Fruit fly (Drosophila melanogaster) whole organism, embryonic: Measurements from ENCODE around the gene CG4615.

Source experiments
- CG10321 ChIP-seq: fragments of 200-800 bp; sonication (Bioruptor generic); IDR thresholded peaks from 2 replicates; pipeline ENCODE4 v1.3.6; 2022; ENCODE audit warnings: missing biosample characterization, missing genetic modification characterization
- CG11504 ChIP-seq: fragments of 200-800 bp; sonication (Bioruptor generic); optimal IDR thresholded peaks from 3 replicates; lab custom pipeline; 2019; ENCODE audit warnings: missing biosample characterization, mild to moderate bottlenecking, missing genetic modification characterization, moderate library complexity
- CG12299 ChIP-seq: fragments of 200-800 bp; sonication (Bioruptor generic); optimal IDR thresholded peaks from 2 replicates; lab custom pipeline; 2018; ENCODE audit warnings: missing biosample characterization, mild to moderate bottlenecking, missing genetic modification characterization
- CG12769 ChIP-seq: fragments of 200-800 bp; sonication (Bioruptor generic); optimal IDR thresholded peaks from 2 replicates; lab custom pipeline; 2019; ENCODE audit warnings: missing biosample characterization, mild to moderate bottlenecking, missing genetic modification characterization, moderate library complexity
- CG14441 ChIP-seq: fragments of 200-800 bp; sonication (Bioruptor generic); IDR thresholded peaks from 2 replicates; pipeline ENCODE4 v1.3.6; 2022; ENCODE audit warnings: missing biosample characterization, missing genetic modification characterization
- CG14965 ChIP-seq: fragments of 200-800 bp; sonication (Bioruptor generic); optimal IDR thresholded peaks from 2 replicates; lab custom pipeline; 2016; ENCODE audit warnings: missing biosample characterization, missing genetic modification characterization, borderline replicate concordance
- CG15479 ChIP-seq: fragments of 200-800 bp; sonication (Bioruptor generic); optimal IDR thresholded peaks from 3 replicates; lab custom pipeline; 2019; ENCODE audit warnings: missing biosample characterization, mild to moderate bottlenecking, missing genetic modification characterization, moderate library complexity
- CG16863 ChIP-seq: fragments of 200-800 bp; sonication (Bioruptor generic); optimal IDR thresholded peaks from 3 replicates; lab custom pipeline; 2016; ENCODE audit warnings: missing biosample characterization, missing genetic modification characterization
- CG17361 ChIP-seq: fragments of 200-800 bp; sonication (Bioruptor generic); IDR thresholded peaks from 3 replicates; pipeline ENCODE4 v1.3.6; 2022; ENCODE audit warnings: missing biosample characterization, missing genetic modification characterization
- CG18764 ChIP-seq: fragments of 200-800 bp; sonication (Bioruptor generic); optimal IDR thresholded peaks from 3 replicates; lab custom pipeline; 2016; ENCODE audit warnings: missing biosample characterization, missing genetic modification characterization
- CG2116 ChIP-seq: fragments of 200-800 bp; sonication (Bioruptor generic); optimal IDR thresholded peaks from 3 replicates; lab custom pipeline; 2018; ENCODE audit warnings: missing biosample characterization, mild to moderate bottlenecking, missing genetic modification characterization
- CG32772 ChIP-seq: fragments of 200-800 bp; sonication (Bioruptor generic); IDR thresholded peaks from 2 replicates; pipeline ENCODE4 v1.3.6; 2022; ENCODE audit warnings: missing biosample characterization, missing genetic modification characterization
- CG33213 ChIP-seq: fragments of 200-800 bp; sonication (Bioruptor generic); optimal IDR thresholded peaks from 3 replicates; lab custom pipeline; 2016; ENCODE audit warnings: missing biosample characterization, missing genetic modification characterization
- CG6254 ChIP-seq: fragments of 200-800 bp; sonication (Bioruptor generic); optimal IDR thresholded peaks from 3 replicates; lab custom pipeline; 2017; ENCODE audit warnings: mild to moderate bottlenecking, missing biosample characterization, missing genetic modification reagents, missing genetic modification characterization
- CG6689 ChIP-seq: fragments of 200-800 bp; sonication (Bioruptor generic); IDR thresholded peaks from 2 replicates; pipeline ENCODE4 v1.3.6; 2022; ENCODE audit warnings: missing biosample characterization, missing genetic modification characterization
- CG6854 ChIP-seq: fragments of 200-800 bp; sonication (Bioruptor generic); optimal IDR thresholded peaks from 3 replicates; lab custom pipeline; 2017; ENCODE audit warnings: missing biosample characterization, mild to moderate bottlenecking, missing genetic modification characterization
- CG7556 ChIP-seq: fragments of 200-800 bp; sonication (Bioruptor generic); optimal IDR thresholded peaks from 2 replicates; lab custom pipeline; 2017; ENCODE audit warnings: missing biosample characterization, mild to moderate bottlenecking, missing genetic modification characterization
- CG7839 ChIP-seq: fragments of 200-800 bp; sonication (Bioruptor generic); optimal IDR thresholded peaks from 3 replicates; lab custom pipeline; 2018; ENCODE audit warnings: missing biosample characterization, mild to moderate bottlenecking, missing genetic modification characterization, moderate library complexity
- CG8281 ChIP-seq: fragments of 200-800 bp; sonication (Bioruptor generic); optimal IDR thresholded peaks from 2 replicates; lab custom pipeline; 2018; ENCODE audit warnings: missing biosample characterization, mild to moderate bottlenecking, missing genetic modification characterization, moderate library complexity
- CG8388 ChIP-seq: fragments of 200-800 bp; sonication (Bioruptor generic); optimal IDR thresholded peaks from 2 replicates; lab custom pipeline; 2019; ENCODE audit warnings: missing biosample characterization, mild to moderate bottlenecking, missing genetic modification characterization, moderate library complexity
- Deaf1 ChIP-seq: fragments of 200-800 bp; optimal IDR thresholded peaks from 3 replicates; lab custom pipeline; 2019; ENCODE audit warnings: missing biosample characterization, mild to moderate bottlenecking, missing genetic modification characterization, moderate library complexity
- Dek ChIP-seq: fragments of 200-800 bp; sonication (Bioruptor generic); optimal IDR thresholded peaks from 3 replicates; lab custom pipeline; 2019; ENCODE audit warnings: missing biosample characterization, mild to moderate bottlenecking, missing genetic modification characterization, moderate library complexity
- GATAe ChIP-seq: fragments of 200-800 bp; sonication (Bioruptor generic); conservative IDR thresholded peaks from 2 replicates; pipeline ENCODE4 v1.3.6; 2022; ENCODE audit warnings: missing biosample characterization, missing genetic modification characterization
- H2.0 ChIP-seq: fragments of 200-800 bp; sonication (Bioruptor generic); IDR thresholded peaks from 2 replicates; pipeline ENCODE4 v1.3.6; 2022; ENCODE audit warnings: missing biosample characterization, missing genetic modification characterization
- HLH54F ChIP-seq: fragments of 200-800 bp; sonication (Bioruptor generic); optimal IDR thresholded peaks from 3 replicates; lab custom pipeline; 2016; ENCODE audit warnings: missing biosample characterization, missing genetic modification characterization
- Lhr ChIP-seq: fragments of 200-800 bp; sonication (Bioruptor generic); optimal IDR thresholded peaks from 3 replicates; lab custom pipeline; 2017; ENCODE audit warnings: mild to moderate bottlenecking, missing biosample characterization, missing genetic modification reagents, missing genetic modification characterization
- Max ChIP-seq: fragments of 200-800 bp; sonication (Bioruptor generic); optimal IDR thresholded peaks from 2 replicates; lab custom pipeline; 2016; ENCODE audit warnings: missing biosample characterization, mild to moderate bottlenecking, missing genetic modification characterization
- NC2α ChIP-seq: fragments of 200-800 bp; sonication (Bioruptor generic); optimal IDR thresholded peaks from 2 replicates; lab custom pipeline; 2016; ENCODE audit warnings: missing biosample characterization, missing genetic modification characterization
- Neu2 ChIP-seq: fragments of 200-800 bp; sonication (Bioruptor generic); optimal IDR thresholded peaks from 3 replicates; lab custom pipeline; 2016; ENCODE audit warnings: missing biosample characterization, missing genetic modification characterization, borderline replicate concordance
- Nf-YA ChIP-seq: fragments of 200-800 bp; sonication (Bioruptor generic); IDR thresholded peaks from 2 replicates; pipeline ENCODE4 v1.3.6; 2022; ENCODE audit warnings: missing biosample characterization, missing genetic modification characterization
- Nf-YC ChIP-seq: fragments of 200-800 bp; optimal IDR thresholded peaks from 3 replicates; lab custom pipeline; 2019; ENCODE audit warnings: missing biosample characterization, mild to moderate bottlenecking, missing genetic modification characterization, moderate library complexity
- Scr ChIP-seq: fragments of 200-800 bp; sonication (Bioruptor generic); IDR thresholded peaks from 2 replicates; pipeline ENCODE4 v1.3.6; 2022; ENCODE audit warnings: missing biosample characterization, missing genetic modification characterization; ENCODE audit not compliant: partially characterized antibody
- Sry-δ ChIP-seq: fragments of 200-800 bp; sonication (Bioruptor generic); optimal IDR thresholded peaks from 2 replicates; lab custom pipeline; 2016; ENCODE audit warnings: missing biosample characterization, missing genetic modification characterization
- Trl ChIP-seq, 3 experiments: fragments of >200 bp in 2 of 3; fragments of 200-800 bp in 1 of 3; sonication (Bioruptor generic) in 1 of 3; optimal IDR thresholded peaks; 2 replicates in 1 of 3; 3 replicates in 2 of 3; lab custom pipeline; 2016 to 2017; ENCODE audit warnings: missing biosample characterization in 1 of 3, missing genetic modification characterization in 1 of 3
- az2 ChIP-seq: fragments of 200-800 bp; sonication (Bioruptor generic); optimal IDR thresholded peaks from 3 replicates; lab custom pipeline; 2016; ENCODE audit warnings: missing biosample characterization, missing genetic modification characterization
- bcd ChIP-seq: fragments of 200-800 bp; sonication (Bioruptor generic); optimal IDR thresholded peaks from 2 replicates; lab custom pipeline; 2017; ENCODE audit warnings: missing biosample characterization, mild to moderate bottlenecking, missing genetic modification characterization
- cad ChIP-seq: fragments of >200 bp; optimal IDR thresholded peaks from 2 replicates; lab custom pipeline; 2017; ENCODE audit warnings: missing biosample characterization, missing genetic modification characterization
- cg ChIP-seq: fragments of 200-800 bp; sonication (Bioruptor generic); optimal IDR thresholded peaks from 3 replicates; lab custom pipeline; 2019; ENCODE audit warnings: missing biosample characterization, mild to moderate bottlenecking, missing genetic modification characterization, moderate library complexity
- ci ChIP-seq: fragments of 200-800 bp; sonication (Bioruptor generic); IDR thresholded peaks from 3 replicates; pipeline ENCODE4 v1.3.6; 2022; ENCODE audit warnings: missing biosample characterization, missing genetic modification characterization
- crp ChIP-seq, 2 experiments: fragments of 200-800 bp; sonication (Bioruptor generic); optimal IDR thresholded peaks; 2 replicates in 1 of 2; 3 replicates in 1 of 2; lab custom pipeline; 2017; ENCODE audit warnings: missing biosample characterization in 2 of 2, missing genetic modification characterization in 2 of 2, mild to moderate bottlenecking in 1 of 2, moderate library complexity in 1 of 2
- dm ChIP-seq: fragments of 200-800 bp; sonication (Bioruptor generic); optimal IDR thresholded peaks from 3 replicates; lab custom pipeline; 2016; ENCODE audit warnings: missing biosample characterization, missing genetic modification characterization
- emc ChIP-seq: fragments of 200-800 bp; sonication (Bioruptor generic); optimal IDR thresholded peaks from 2 replicates; lab custom pipeline; 2016; ENCODE audit warnings: missing biosample characterization, missing genetic modification characterization
- fd96Cb ChIP-seq: fragments of 200-800 bp; sonication (Bioruptor generic); optimal IDR thresholded peaks from 2 replicates; lab custom pipeline; 2018; ENCODE audit warnings: missing biosample characterization, mild to moderate bottlenecking, missing genetic modification characterization, moderate library complexity
- grn ChIP-seq: fragments of 200-800 bp; sonication (Bioruptor generic); optimal IDR thresholded peaks from 3 replicates; lab custom pipeline; 2017; ENCODE audit warnings: missing biosample characterization, missing genetic modification characterization
- jumu ChIP-seq: fragments of 200-800 bp; sonication (Bioruptor generic); optimal IDR thresholded peaks from 3 replicates; lab custom pipeline; 2016; ENCODE audit warnings: missing biosample characterization, missing genetic modification characterization
- nerfin-2 ChIP-seq: fragments of 200-800 bp; sonication (Bioruptor generic); IDR thresholded peaks from 2 replicates; pipeline ENCODE4 v1.3.6; 2022; ENCODE audit warnings: missing biosample characterization, missing genetic modification characterization; ENCODE audit not compliant: partially characterized antibody
- org-1 ChIP-seq: fragments of 200-800 bp; sonication (Bioruptor generic); optimal IDR thresholded peaks from 2 replicates; lab custom pipeline; 2017; ENCODE audit warnings: missing biosample characterization, missing genetic modification characterization
- pum ChIP-seq: fragments of 200-800 bp; sonication (Bioruptor generic); optimal IDR thresholded peaks from 2 replicates; lab custom pipeline; 2016; ENCODE audit warnings: missing biosample characterization, missing genetic modification characterization
- vfl ChIP-seq: fragments of 200-800 bp; sonication (Bioruptor generic); optimal IDR thresholded peaks from 2 replicates; lab custom pipeline; 2016; ENCODE audit warnings: missing biosample characterization, missing genetic modification characterization
- yki ChIP-seq: fragments of >200 bp; optimal IDR thresholded peaks from 3 replicates; lab custom pipeline; 2018
- zfh2 ChIP-seq: fragments of 200-800 bp; sonication (Bioruptor generic); optimal IDR thresholded peaks from 2 replicates; lab custom pipeline; 2016; ENCODE audit warnings: missing biosample characterization, missing genetic modification characterization

Gene CG4615

DNA sequence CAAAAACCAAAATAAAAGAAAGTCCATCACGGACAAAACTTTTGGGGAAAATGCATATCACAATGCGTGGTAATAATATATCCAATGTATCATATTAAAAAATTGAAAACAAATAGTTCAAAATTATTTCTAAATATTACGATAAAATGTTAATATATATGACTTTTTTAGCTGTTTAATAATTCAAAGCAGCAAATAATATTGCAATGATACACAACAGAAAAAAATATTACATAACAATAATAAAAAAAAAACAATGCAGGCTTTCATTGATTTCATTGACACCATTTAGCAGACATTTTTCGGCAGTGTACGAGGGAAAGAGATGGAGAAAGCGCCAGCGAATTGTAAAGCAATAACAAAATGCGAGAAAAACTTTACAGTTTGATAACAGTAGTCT is 7.2 kb downstream of the CG4615 start (continued):
- TF ChIP-seq bcd (GFP tag; lab: Kevin White, UChicago) (peak; percentile 6), CG12299 (no peak), CG10321 (GFP tag; lab: Robert Waterston, UW) (no peak), cg (GFP tag; lab: Kevin White, UChicago) (no peak), Max (no peak), ci (peak; percentile 74; the same call in 1 of the 3 replicates), Trl (optimal IDR thresholded peaks at IDR 0.05; lab: Kevin White, UChicago) (no peak), Trl (GFP tag; optimal IDR thresholded peaks at IDR 0.05; lab: Kevin White, UChicago) (no peak), dm (GFP tag; lab: Kevin White, UChicago) (no peak), CG6689 (peak; percentile 28; the same call in 1 of the 2 replicates), NC2α (no peak), CG12769 (no peak), CG16863 (GFP tag; lab: Kevin White, UChicago) (no peak), CG7556 (GFP tag; lab: Kevin White, UChicago) (no peak), Dek (tag; lab: Kevin White, UChicago) (peak; percentile 3), vfl (GFP tag; lab: Kevin White, UChicago) (no peak), GATAe (GFP tag; lab: Robert Waterston, UW) (no peak), Deaf1 (tag; lab: Kevin White, UChicago) (no peak), jumu (GFP tag; lab: Kevin White, UChicago) (no peak), CG15479 (GFP tag; lab: Kevin White, UChicago) (no peak), CG18764 (GFP tag; lab: Kevin White, UChicago) (no peak), yki (lab: Kevin White, UChicago) (no peak), Nf-YA (no peak), Lhr (no peak), fd96Cb (tag; lab: Kevin White, UChicago) (peak; percentile 59), pum (GFP tag; lab: Kevin White, UChicago) (no peak), Scr (no peak), grn (GFP tag; lab: Kevin White, UChicago) (no peak), CG33213 (GFP tag; lab: Kevin White, UChicago) (no peak), H2.0 (no peak), emc (GFP tag; lab: Kevin White, UChicago) (no peak), Sry-δ (GFP tag; lab: Kevin White, UChicago) (no peak), Neu2 (GFP tag; lab: Kevin White, UChicago) (no peak), org-1 (GFP tag; lab: Kevin White, UChicago) (no peak), CG8388 (GFP tag; lab: Kevin White, UChicago) (peak; percentile 66), zfh2 (GFP tag; lab: Kevin White, UChicago) (no peak), CG14965 (no peak), Nf-YC (tag; lab: Kevin White, UChicago) (no peak), CG7839 (tag; lab: Kevin White, UChicago) (peak; percentile 49), az2 (peak; percentile 32), CG6254 (GFP tag; lab: Kevin White, UChicago) (no peak), CG8281 (tag; lab: Kevin White, UChicago) (no peak), CG32772 (GFP tag; lab: Robert Waterston, UW) (no peak), nerfin-2 (GFP tag; lab: Robert Waterston, UW) (no peak), CG2116 (GFP tag; lab: Kevin White, UChicago) (no peak), CG6854 (GFP tag; lab: Kevin White, UChicago) (no peak), cad (no peak), HLH54F (GFP tag; lab: Kevin White, UChicago) (no peak), CG17361 (peak; percentile 21; the same call in 1 of the 3 replicates), CG14441 (GFP tag; lab: Robert Waterston, UW) (no peak), CG11504 (tag; lab: Kevin White, UChicago) (peak; percentile 74), crp (GFP tag; optimal IDR thresholded peaks at IDR 0.05; lab: Kevin White, UChicago) (no peak)
